Worm (Caenorhabditis elegans) whole organism, late embryonic: Measurements from ENCODE around the gene F20A1.8.

Source experiments
- C08G9.2 ChIP-seq: sonication (generic microtip); optimal IDR thresholded peaks from 2 replicates; lab custom pipeline; 2016; ENCODE audit warnings: mild to moderate bottlenecking, missing genetic modification characterization, moderate library complexity, missing compliant biosample characterization
- C38D4.7 ChIP-seq: fragments of 200-800 bp; sonication (Bioruptor generic); optimal IDR thresholded peaks from 2 replicates; lab custom pipeline; 2018; ENCODE audit warnings: mild to moderate bottlenecking, missing genetic modification characterization, moderate library complexity, missing compliant biosample characterization
- F13H6.1 ChIP-seq: sonication (generic microtip); optimal IDR thresholded peaks from 2 replicates; lab custom pipeline; 2016; ENCODE audit warnings: missing genetic modification characterization, missing compliant biosample characterization
- K09A11.1 ChIP-seq: sonication (generic microtip); optimal IDR thresholded peaks from 2 replicates; lab custom pipeline; 2017; ENCODE audit warnings: antibody characterized with exemption, mild to moderate bottlenecking, missing genetic modification characterization, missing compliant biosample characterization; ENCODE audit not compliant: insufficient read depth
- Y22D7AL.16 ChIP-seq: sonication (generic microtip); optimal IDR thresholded peaks from 2 replicates; lab custom pipeline; 2016; ENCODE audit warnings: missing genetic modification characterization, missing compliant biosample characterization
- ahr-1 ChIP-seq: sonication (generic microtip); optimal IDR thresholded peaks from 2 replicates; lab custom pipeline; 2016; ENCODE audit warnings: missing genetic modification characterization, missing compliant biosample characterization
- ama-1 ChIP-seq: fragments of 150-350 bp; optimal IDR thresholded peaks from 2 replicates; lab custom pipeline; 2014
- ceh-14 ChIP-seq: sonication (generic microtip); optimal IDR thresholded peaks from 2 replicates; lab custom pipeline; 2016; ENCODE audit warnings: missing genotype, missing genetic modification characterization, missing compliant biosample characterization
- ceh-18 ChIP-seq: sonication (generic microtip); optimal IDR thresholded peaks from 2 replicates; lab custom pipeline; 2016; ENCODE audit warnings: missing genetic modification characterization, missing compliant biosample characterization
- ceh-19 ChIP-seq: fragments of 200-800 bp; sonication (Bioruptor generic); optimal IDR thresholded peaks from 2 replicates; lab custom pipeline; 2018; ENCODE audit warnings: mild to moderate bottlenecking, missing genetic modification characterization, missing compliant biosample characterization
- ceh-2 ChIP-seq: sonication (generic microtip); optimal IDR thresholded peaks from 2 replicates; lab custom pipeline; 2016; ENCODE audit warnings: missing genotype, missing genetic modification characterization, missing compliant biosample characterization
- ceh-24 ChIP-seq: sonication (generic microtip); optimal IDR thresholded peaks from 2 replicates; lab custom pipeline; 2016; ENCODE audit warnings: mild to moderate bottlenecking, missing genetic modification characterization, missing compliant biosample characterization
- ceh-30 ChIP-seq: fragments of 150-350 bp; optimal IDR thresholded peaks from 2 replicates; lab custom pipeline; 2014; ENCODE audit warnings: missing biosample characterization, missing genetic modification characterization
- ceh-31 ChIP-seq: sonication (generic microtip); optimal IDR thresholded peaks from 2 replicates; lab custom pipeline; 2016; ENCODE audit warnings: missing genetic modification characterization, missing compliant biosample characterization
- ceh-45 ChIP-seq: fragments of 200-800 bp; sonication (Bioruptor generic); IDR thresholded peaks from 2 replicates; pipeline ENCODE4 v1.3.6; 2022; ENCODE audit warnings: missing genetic modification reagents, missing genetic modification characterization, missing compliant biosample characterization
- ceh-9 ChIP-seq: sonication (generic microtip); optimal IDR thresholded peaks from 2 replicates; lab custom pipeline; 2016; ENCODE audit warnings: mild to moderate bottlenecking, missing genetic modification characterization, inconsistent platforms, missing compliant biosample characterization
- che-1 ChIP-seq: sonication (generic microtip); optimal IDR thresholded peaks from 2 replicates; lab custom pipeline; 2016; ENCODE audit warnings: mild to moderate bottlenecking, missing genetic modification characterization, missing compliant biosample characterization
- ets-4 ChIP-seq: sonication (generic microtip); optimal IDR thresholded peaks from 2 replicates; lab custom pipeline; 2016; ENCODE audit warnings: missing genetic modification characterization, missing compliant biosample characterization
- eyg-1 ChIP-seq: sonication (generic microtip); optimal IDR thresholded peaks from 2 replicates; lab custom pipeline; 2016; ENCODE audit warnings: missing genotype, missing genetic modification characterization, missing compliant biosample characterization
- fkh-10 ChIP-seq: fragments of 150-350 bp; optimal IDR thresholded peaks from 2 replicates; lab custom pipeline; 2014; ENCODE audit warnings: missing biosample characterization, missing genetic modification reagents, missing genetic modification characterization
- hlh-15 ChIP-seq: sonication (generic microtip); optimal IDR thresholded peaks from 2 replicates; lab custom pipeline; 2016; ENCODE audit warnings: missing genetic modification characterization, missing compliant biosample characterization
- hlh-30 ChIP-seq: sonication (generic microtip); optimal IDR thresholded peaks from 2 replicates; lab custom pipeline; 2017; ENCODE audit warnings: antibody characterized with exemption, missing genetic modification characterization, missing compliant biosample characterization; ENCODE audit not compliant: insufficient read depth
- hlh-8 ChIP-seq: sonication (generic microtip); optimal IDR thresholded peaks from 2 replicates; lab custom pipeline; 2016; ENCODE audit warnings: missing genotype, missing genetic modification characterization, missing compliant biosample characterization
- lim-6 ChIP-seq: sonication (generic microtip); optimal IDR thresholded peaks from 2 replicates; lab custom pipeline; 2016; ENCODE audit warnings: missing genetic modification characterization, missing compliant biosample characterization
- madf-2 ChIP-seq: sonication (generic microtip); optimal IDR thresholded peaks from 2 replicates; lab custom pipeline; 2017; ENCODE audit warnings: missing genetic modification characterization, missing compliant biosample characterization
- nfya-1 ChIP-seq: sonication (generic microtip); optimal IDR thresholded peaks from 2 replicates; lab custom pipeline; 2017; ENCODE audit warnings: missing genetic modification characterization, mild to moderate bottlenecking, missing compliant biosample characterization, antibody characterized with exemption, moderate library complexity
- nhr-11 ChIP-seq: fragments of 150-350 bp; optimal IDR thresholded peaks from 2 replicates; lab custom pipeline; 2014; ENCODE audit warnings: missing biosample characterization, missing genetic modification characterization
- nhr-232 ChIP-seq: sonication (generic microtip); optimal IDR thresholded peaks from 2 replicates; lab custom pipeline; 2016; ENCODE audit warnings: missing genetic modification characterization, missing compliant biosample characterization
- pag-3 ChIP-seq: sonication (generic microtip); optimal IDR thresholded peaks from 2 replicates; lab custom pipeline; 2016; ENCODE audit warnings: missing compliant biosample characterization, missing genetic modification characterization, borderline replicate concordance
- pat-9 ChIP-seq: fragments of 200-800 bp; sonication (Bioruptor generic); optimal IDR thresholded peaks from 2 replicates; lab custom pipeline; 2018; ENCODE audit warnings: mild to moderate bottlenecking, missing genetic modification characterization, moderate library complexity, missing compliant biosample characterization
- pax-1 ChIP-seq: fragments of 150-350 bp; optimal IDR thresholded peaks from 2 replicates; lab custom pipeline; 2014; ENCODE audit warnings: missing biosample characterization, missing genetic modification characterization
- pqm-1 ChIP-seq: sonication (generic microtip); optimal IDR thresholded peaks from 2 replicates; lab custom pipeline; 2016; ENCODE audit warnings: missing genetic modification characterization, missing compliant biosample characterization
- pros-1 ChIP-seq: fragments of 150-350 bp; optimal IDR thresholded peaks from 2 replicates; lab custom pipeline; 2014; ENCODE audit warnings: missing biosample characterization, missing genetic modification reagents, missing genetic modification characterization
- ref-2 ChIP-seq: sonication (generic microtip); optimal IDR thresholded peaks from 2 replicates; lab custom pipeline; 2016; ENCODE audit warnings: missing genetic modification characterization, missing compliant biosample characterization
- sox-2 ChIP-seq: fragments of 200-800 bp; sonication (Bioruptor generic); IDR thresholded peaks from 2 replicates; pipeline ENCODE4 v1.3.6; 2022; ENCODE audit warnings: missing genetic modification reagents, missing genetic modification characterization, missing compliant biosample characterization
- sox-4 ChIP-seq: sonication (generic microtip); optimal IDR thresholded peaks from 2 replicates; lab custom pipeline; 2017; ENCODE audit warnings: mild to moderate bottlenecking, missing genetic modification characterization, inconsistent platforms, missing compliant biosample characterization
- syd-9 ChIP-seq: sonication (generic microtip); optimal IDR thresholded peaks from 2 replicates; lab custom pipeline; 2016; ENCODE audit warnings: mild to moderate bottlenecking, missing genetic modification characterization, moderate library complexity, missing compliant biosample characterization
- tbx-7 ChIP-seq: sonication (generic microtip); optimal IDR thresholded peaks from 2 replicates; lab custom pipeline; 2016; ENCODE audit warnings: missing genotype, missing genetic modification characterization, missing compliant biosample characterization
- unc-3 ChIP-seq, 2 experiments: fragments of 200-800 bp in 1 of 2; sonication (Bioruptor generic) in 1 of 2; sonication (generic microtip) in 1 of 2; conservative IDR thresholded peaks in 1 of 2; optimal IDR thresholded peaks in 1 of 2; 2 replicates each; pipeline versions ENCODE4 v1.3.6 to Lab custom; 2016 to 2022; ENCODE audit warnings: missing compliant biosample characterization in 2 of 2, missing genetic modification characterization in 2 of 2, missing genetic modification reagents in 1 of 2
- unc-42 ChIP-seq: sonication (generic microtip); optimal IDR thresholded peaks from 2 replicates; lab custom pipeline; 2016; ENCODE audit warnings: missing genotype, missing genetic modification characterization, missing compliant biosample characterization
- unc-86 ChIP-seq: sonication (generic microtip); optimal IDR thresholded peaks from 2 replicates; lab custom pipeline; 2016; ENCODE audit warnings: missing genetic modification characterization, missing compliant biosample characterization
- zip-5 ChIP-seq: sonication (generic microtip); optimal IDR thresholded peaks from 2 replicates; lab custom pipeline; 2016; ENCODE audit warnings: missing genetic modification characterization, missing compliant biosample characterization

F20A1.8 gene

DNA sequence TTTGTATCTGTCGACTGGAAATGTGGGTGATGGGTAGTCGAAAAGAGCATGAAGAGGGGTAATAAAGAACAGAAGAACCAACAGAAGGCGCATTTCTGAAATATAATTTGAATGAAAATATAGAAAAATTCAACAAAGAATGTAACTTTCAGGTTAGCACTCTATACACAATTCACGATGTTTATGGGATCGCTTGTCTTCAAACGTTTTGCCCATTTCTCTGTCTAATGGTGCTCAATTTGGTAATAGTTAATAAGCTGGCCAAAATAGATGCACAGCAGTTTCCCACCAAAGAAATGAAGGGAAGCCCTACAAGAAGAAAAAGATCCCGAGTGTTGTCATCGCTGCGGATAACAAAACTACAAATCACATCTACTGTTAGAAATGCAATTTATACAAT, at the start of gene F20A1.8:
Gene F20A1.8 (minus strand): TSS at position 101 of the 400 bp plus-strand sequence.
- TF ChIP-seq madf-2 (tag; lab: Kevin White, UChicago) (no peak), pqm-1 (tag; lab: Kevin White, UChicago) (no peak), lim-6 (no peak), unc-86 (no peak), ceh-18 (tag; lab: Kevin White, UChicago) (no peak), ceh-9 (tag; lab: Kevin White, UChicago) (no peak), ets-4 (tag; lab: Kevin White, UChicago) (no peak), ceh-45 (GFP tag; lab: Robert Waterston, UW) (no peak), nfya-1 (tag; lab: Kevin White, UChicago) (no peak)
- TF ChIP-seq, all 69 proteins: peak for 0

ce11 chrV:7096811-7097210, 49.4 kb upstream of the F20A1.8 start:
- TF ChIP-seq ceh-18 (tag; lab: Kevin White, UChicago): no peak
- TF ChIP-seq eyg-1 (tag; lab: Kevin White, UChicago): no peak
- TF ChIP-seq pag-3 (tag; lab: Kevin White, UChicago): no peak
- TF ChIP-seq nhr-11 (tag; lab: Kevin White, UChicago): no peak
- TF ChIP-seq hlh-15 (tag; lab: Kevin White, UChicago): no peak
- TF ChIP-seq ahr-1: no peak
- TF ChIP-seq sox-2 (GFP tag; lab: Robert Waterston, UW): no peak
- TF ChIP-seq nhr-232: no peak
- TF ChIP-seq ceh-30: no peak
- no peak for TF ChIP-seq pat-9 (tag; lab: Kevin White, UChicago)
- TF ChIP-seq ceh-31 (tag; lab: Kevin White, UChicago): no peak
- no peak for TF ChIP-seq K09A11.1 (tag; lab: Kevin White, UChicago)
- no peak for TF ChIP-seq ceh-2 (tag; lab: Kevin White, UChicago)
- no peak for TF ChIP-seq tbx-7 (tag; lab: Kevin White, UChicago)
- no peak for TF ChIP-seq sox-4 (tag; lab: Kevin White, UChicago)
- TF ChIP-seq ceh-19 (GFP tag; lab: Kevin White, UChicago): no peak
- TF ChIP-seq C08G9.2 (tag; lab: Kevin White, UChicago): no peak
- no peak for TF ChIP-seq F13H6.1 (tag; lab: Kevin White, UChicago)
- no peak for TF ChIP-seq pax-1 (tag; lab: Kevin White, UChicago)

ce11 chrV:7096129-7096730, 48.8 kb upstream of the F20A1.8 start:
- no peak for TF ChIP-seq ceh-30
- no peak for TF ChIP-seq nhr-232
- no peak for TF ChIP-seq hlh-30 (tag; lab: Kevin White, UChicago)
- no peak for TF ChIP-seq Y22D7AL.16 (tag; lab: Kevin White, UChicago)
- TF ChIP-seq syd-9 (tag; lab: Kevin White, UChicago): no peak
- TF ChIP-seq pros-1 (tag; lab: Kevin White, UChicago): no peak
- no peak for TF ChIP-seq ceh-24 (tag; lab: Kevin White, UChicago)
- no peak for TF ChIP-seq eyg-1 (tag; lab: Kevin White, UChicago)
- no peak for TF ChIP-seq ref-2 (tag; lab: Kevin White, UChicago)
- TF ChIP-seq, all 69 proteins: peak for 0

- TF ChIP-seq hlh-8 (tag; lab: Kevin White, UChicago) (no peak), ama-1 (lab: Kevin White, UChicago) (no peak), che-1 (tag; lab: Kevin White, UChicago) (no peak), C38D4.7 (no peak), ceh-14 (tag; lab: Kevin White, UChicago) (no peak), unc-3 (GFP tag; conservative IDR thresholded peaks at IDR 0.05; lab: Robert Waterston, UW) (no peak), unc-3 (tag; optimal IDR thresholded peaks at IDR 0.05; lab: Kevin White, UChicago) (no peak), fkh-10 (GFP tag; lab: Kevin White, UChicago) (no peak), ceh-9 (tag; lab: Kevin White, UChicago) (no peak), zip-5 (no peak), hlh-15 (tag; lab: Kevin White, UChicago) (no peak), unc-42 (tag; lab: Kevin White, UChicago) (no peak), hlh-30 (tag; lab: Kevin White, UChicago) (no peak), nhr-232 (no peak), ref-2 (tag; lab: Kevin White, UChicago) (no peak), tbx-7 (tag; lab: Kevin White, UChicago) (no peak), eyg-1 (tag; lab: Kevin White, UChicago) (no peak)
Measured at ce11 chrV:7095254-7095990, 48.0 kb upstream of the F20A1.8 start.
